Worm (Caenorhabditis elegans): Measurements from ENCODE around the gene abhd-3.2.

ce11 chrX:977958-978686 is at the start of gene abhd-3.2:
- TF ChIP-seq aptf-3 (GFP tag; IDR thresholded peaks at IDR 0.05) (no peak), bed-2 (GFP tag; IDR thresholded peaks at IDR 0.05) (no peak), ets-4 (GFP tag; optimal IDR thresholded peaks at IDR 0.05) (peak; percentile 82), ztf-26 (tag; optimal IDR thresholded peaks at IDR 0.05) (peak; percentile 19), D2030.7 (GFP tag; IDR thresholded peaks at IDR 0.05) (no peak), nfya-1 (tag; optimal IDR thresholded peaks at IDR 0.05; ENCODE audit: borderline replicate concordance, insufficient read depth) (no peak), lir-1 (GFP tag; conservative IDR thresholded peaks at IDR 0.05) (no peak)

Measured in whole organism, young adult.